Worm (Caenorhabditis elegans) whole organism, L1 larva: ENCODE data around the gene nsph-4.1.
"Not testable (repeated sequence)": the region's sequence is repeated elsewhere in the genome, so short reads cannot be mapped to it uniquely, and the experiment has no call there.

Experiments used
- C16A3.4 ChIP-seq: fragments of 150-350 bp; optimal IDR thresholded peaks from 2 replicates; lab custom pipeline; 2014; ENCODE audit warnings: missing biosample characterization, missing genetic modification characterization
- C34B4.2 ChIP-seq: sonication (generic microtip); optimal IDR thresholded peaks from 2 replicates; lab custom pipeline; 2017; ENCODE audit warnings: mild to moderate bottlenecking, missing genetic modification characterization, missing compliant biosample characterization
- F16B12.6 ChIP-seq: fragments of 150-350 bp; optimal IDR thresholded peaks from 2 replicates; lab custom pipeline; 2014; ENCODE audit warnings: missing biosample characterization, missing genetic modification characterization
- aha-1 ChIP-seq: fragments of 150-350 bp; optimal IDR thresholded peaks from 2 replicates; lab custom pipeline; 2014; ENCODE audit warnings: missing biosample characterization, missing genetic modification characterization
- ama-1 ChIP-seq: fragments of 150-350 bp; optimal IDR thresholded peaks from 2 replicates; lab custom pipeline; 2014
- blmp-1 ChIP-seq: fragments of 150-350 bp; optimal IDR thresholded peaks from 2 replicates; lab custom pipeline; 2014; ENCODE audit warnings: missing biosample characterization, missing genetic modification characterization
- ceh-88 ChIP-seq: fragments of 200-800 bp; sonication (Bioruptor generic); IDR thresholded peaks from 2 replicates; pipeline ENCODE4 v1.3.6; 2022; ENCODE audit warnings: missing genetic modification characterization, missing compliant biosample characterization
- efl-3 ChIP-seq: fragments of 200-800 bp; sonication (Bioruptor generic); optimal IDR thresholded peaks from 2 replicates; lab custom pipeline; 2018; ENCODE audit warnings: mild to moderate bottlenecking, missing genetic modification characterization, missing compliant biosample characterization
- egl-13 ChIP-seq: sonication (generic microtip); optimal IDR thresholded peaks from 2 replicates; lab custom pipeline; 2016; ENCODE audit warnings: missing genotype, missing genetic modification reagents, missing genetic modification characterization, missing compliant biosample characterization
- egl-27 ChIP-seq, 2 experiments: fragments of 150-350 bp in 1 of 2; sonication (generic microtip); optimal IDR thresholded peaks; 3 replicates each; lab custom pipeline; 2017 to 2018; ENCODE audit warnings: missing biosample characterization in 2 of 2, missing genetic modification characterization in 2 of 2, missing genetic modification reagents in 2 of 2
- elt-2 ChIP-seq: sonication (generic microtip); optimal IDR thresholded peaks from 2 replicates; lab custom pipeline; 2016; ENCODE audit warnings: missing genetic modification characterization, mild to moderate bottlenecking, inconsistent platforms, missing compliant biosample characterization, missing genetic modification reagents
- elt-3 ChIP-seq, 6 experiments: fragments of 150-350 bp in 1 of 6; sonication (generic microtip); optimal IDR thresholded peaks; 2 replicates each; lab custom pipeline; 2017 to 2018; ENCODE audit warnings: missing biosample characterization in 6 of 6, missing genetic modification characterization in 6 of 6, inconsistent platforms in 1 of 6
- grh-1 ChIP-seq: fragments of 200-800 bp; sonication (Bioruptor generic); IDR thresholded peaks from 2 replicates; pipeline ENCODE4 v1.3.6; 2022; ENCODE audit warnings: missing genetic modification reagents, missing genetic modification characterization, missing compliant biosample characterization
- hlh-17 ChIP-seq: fragments of 200-800 bp; sonication (Bioruptor generic); optimal IDR thresholded peaks from 2 replicates; lab custom pipeline; 2018; ENCODE audit warnings: missing genetic modification characterization, mild to moderate bottlenecking, missing compliant biosample characterization, moderate library complexity, borderline replicate concordance
- irx-1 ChIP-seq: sonication (generic microtip); optimal IDR thresholded peaks from 2 replicates; lab custom pipeline; 2016; ENCODE audit warnings: missing genetic modification characterization, missing compliant biosample characterization
- jun-1 ChIP-seq: fragments of 150-350 bp; optimal IDR thresholded peaks from 2 replicates; lab custom pipeline; 2014; ENCODE audit warnings: missing biosample characterization, missing genetic modification reagents, missing genetic modification characterization
- lin-13 ChIP-seq: fragments of 150-350 bp; optimal IDR thresholded peaks from 2 replicates; lab custom pipeline; 2014; ENCODE audit warnings: missing biosample characterization, missing genetic modification reagents, missing genetic modification characterization
- lin-14 ChIP-seq: fragments of 200-800 bp; sonication (Bioruptor generic); optimal IDR thresholded peaks from 2 replicates; lab custom pipeline; 2018; ENCODE audit warnings: mild to moderate bottlenecking, missing genetic modification characterization, moderate library complexity, missing compliant biosample characterization
- lsy-2 ChIP-seq, 2 experiments: fragments of 150-350 bp; optimal IDR thresholded peaks; 2 replicates each; lab custom pipeline; 2014; ENCODE audit warnings: missing biosample characterization in 2 of 2, missing genetic modification characterization in 2 of 2
- nhr-11 ChIP-seq: fragments of 150-350 bp; optimal IDR thresholded peaks from 2 replicates; lab custom pipeline; 2014; ENCODE audit warnings: missing biosample characterization, missing genetic modification characterization
- nhr-47 ChIP-seq: sonication (generic microtip); optimal IDR thresholded peaks from 2 replicates; lab custom pipeline; 2016; ENCODE audit warnings: mild to moderate bottlenecking, missing genetic modification characterization, moderate library complexity, missing compliant biosample characterization
- nhr-71 ChIP-seq: sonication (generic microtip); optimal IDR thresholded peaks from 2 replicates; lab custom pipeline; 2016; ENCODE audit warnings: mild to moderate bottlenecking, missing genetic modification characterization, moderate library complexity, missing compliant biosample characterization
- nhr-76 ChIP-seq: sonication (generic microtip); optimal IDR thresholded peaks from 2 replicates; lab custom pipeline; 2017; ENCODE audit warnings: missing biosample characterization, missing genetic modification characterization
- nhr-77 ChIP-seq: fragments of 150-350 bp; optimal IDR thresholded peaks from 2 replicates; lab custom pipeline; 2014; ENCODE audit warnings: missing biosample characterization, missing genetic modification characterization
- pag-3 ChIP-seq: sonication (generic microtip); optimal IDR thresholded peaks from 2 replicates; lab custom pipeline; 2017; ENCODE audit warnings: missing genetic modification characterization, mild to moderate bottlenecking, missing compliant biosample characterization, antibody characterized with exemption, borderline replicate concordance; ENCODE audit not compliant: insufficient read depth
- pax-3 ChIP-seq: fragments of 200-800 bp; sonication (Bioruptor generic); optimal IDR thresholded peaks from 2 replicates; lab custom pipeline; 2018; ENCODE audit warnings: mild to moderate bottlenecking, missing genetic modification characterization, moderate library complexity, missing compliant biosample characterization
- pqm-1 ChIP-seq: sonication (generic microtip); optimal IDR thresholded peaks from 3 replicates; lab custom pipeline; 2017; ENCODE audit warnings: missing biosample characterization, missing genetic modification characterization
- rnt-1 ChIP-seq: sonication (generic microtip); optimal IDR thresholded peaks from 2 replicates; lab custom pipeline; 2016; ENCODE audit warnings: mild to moderate bottlenecking, missing genetic modification characterization, moderate library complexity, missing compliant biosample characterization
- snpc-4 ChIP-seq: fragments of 150-350 bp; optimal IDR thresholded peaks from 2 replicates; lab custom pipeline; 2014; ENCODE audit warnings: missing biosample characterization, missing genetic modification characterization
- swsn-7 ChIP-seq: sonication (generic microtip); optimal IDR thresholded peaks from 2 replicates; lab custom pipeline; 2016; ENCODE audit warnings: missing genetic modification characterization, missing compliant biosample characterization
- unc-130 ChIP-seq: fragments of 150-350 bp; optimal IDR thresholded peaks from 2 replicates; lab custom pipeline; 2017; ENCODE audit warnings: missing biosample characterization, missing genetic modification characterization, inconsistent platforms
- unc-30 ChIP-seq: sonication (generic microtip); optimal IDR thresholded peaks from 2 replicates; lab custom pipeline; 2017; ENCODE audit warnings: missing biosample characterization, missing genetic modification characterization
- unc-86 ChIP-seq: sonication (generic microtip); optimal IDR thresholded peaks from 2 replicates; lab custom pipeline; 2016; ENCODE audit warnings: missing genetic modification characterization, missing compliant biosample characterization
- xbp-1 ChIP-seq: sonication (generic microtip); optimal IDR thresholded peaks from 2 replicates; lab custom pipeline; 2016; ENCODE audit warnings: missing genetic modification characterization, missing compliant biosample characterization
- zip-4 ChIP-seq: fragments of 200-800 bp; sonication (Bioruptor generic); optimal IDR thresholded peaks from 2 replicates; lab custom pipeline; 2018; ENCODE audit warnings: mild to moderate bottlenecking, missing genetic modification characterization, moderate library complexity, missing compliant biosample characterization

nsph-4.1 gene

ce11 chrIV:5215092-5215491 lies 11.6 kb upstream of the nsph-4.1 start, which contains the start of gene Y59E9AL.4:
Y59E9AL.4 (minus strand) TSS chrIV:5215192.
- TF ChIP-seq ama-1: no peak
- no peak for TF ChIP-seq egl-13 (tag; lab: Kevin White, UChicago)
- no peak for TF ChIP-seq ceh-88 (GFP tag; lab: Robert Waterston, UW)
- TF ChIP-seq unc-130: no peak
- TF ChIP-seq unc-86 (tag; lab: Kevin White, UChicago): no peak
- TF ChIP-seq C34B4.2 (tag; lab: Kevin White, UChicago): no peak
- no peak for TF ChIP-seq egl-27 (tag; optimal IDR thresholded peaks at IDR 0.05; lab: Kevin White, UChicago)
- no peak for TF ChIP-seq snpc-4 (tag; lab: Kevin White, UChicago)
- no peak for TF ChIP-seq C16A3.4 (tag; lab: Kevin White, UChicago)
- TF ChIP-seq elt-2 (tag; lab: Kevin White, UChicago): no peak
- no peak for TF ChIP-seq rnt-1 (tag; lab: Kevin White, UChicago)
- TF ChIP-seq, all 84 proteins: peak for 0

DNA sequence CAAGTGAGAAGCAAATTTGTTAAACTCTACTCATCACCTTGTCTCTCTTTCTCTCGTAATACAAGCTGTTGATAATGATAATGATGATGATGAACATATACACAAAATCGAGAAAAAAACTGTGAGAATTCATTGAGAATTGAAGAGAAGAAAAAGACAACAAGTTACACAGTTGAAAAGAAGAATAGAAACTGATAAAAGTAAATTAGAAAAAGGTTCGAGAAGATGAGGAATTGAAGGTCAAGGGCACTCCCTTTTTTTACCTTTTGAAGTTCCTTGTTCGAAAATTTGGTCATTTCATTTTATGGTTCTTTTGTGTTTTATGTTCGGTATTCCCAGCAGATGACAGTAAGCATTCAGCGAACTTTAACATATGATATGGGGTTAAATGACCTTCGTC lies 10.3 kb upstream of the nsph-4.1 start:
- TF ChIP-seq unc-130: no peak
- TF ChIP-seq lin-14: peak; percentile 33
- TF ChIP-seq ama-1: no peak
- TF ChIP-seq jun-1: no peak
- peak; percentile 48 for TF ChIP-seq blmp-1
- TF ChIP-seq aha-1 (tag; lab: Kevin White, UChicago): no peak
- no peak for TF ChIP-seq zip-4 (GFP tag; lab: Kevin White, UChicago)
- no peak for TF ChIP-seq pax-3 (tag; lab: Kevin White, UChicago)
- TF ChIP-seq irx-1: no peak
- TF ChIP-seq nhr-47 (tag; lab: Kevin White, UChicago): no peak
- TF ChIP-seq C16A3.4 (tag; lab: Kevin White, UChicago): no peak
- no peak for TF ChIP-seq rnt-1 (tag; lab: Kevin White, UChicago)
- TF ChIP-seq swsn-7 (tag; lab: Kevin White, UChicago): no peak
- no peak for TF ChIP-seq C34B4.2 (tag; lab: Kevin White, UChicago)
- no peak for TF ChIP-seq pag-3
- peak in 2 of 6 experiments; percentile 17 to 22 for TF ChIP-seq elt-3 (tag; optimal IDR thresholded peaks at IDR 0.05; lab: Kevin White, UChicago)
- no peak for TF ChIP-seq lsy-2 (tag; optimal IDR thresholded peaks at IDR 0.05; lab: Kevin White, UChicago)
- no peak for TF ChIP-seq snpc-4 (tag; lab: Kevin White, UChicago)
- no peak for TF ChIP-seq nhr-71 (tag; lab: Kevin White, UChicago)

DNA sequence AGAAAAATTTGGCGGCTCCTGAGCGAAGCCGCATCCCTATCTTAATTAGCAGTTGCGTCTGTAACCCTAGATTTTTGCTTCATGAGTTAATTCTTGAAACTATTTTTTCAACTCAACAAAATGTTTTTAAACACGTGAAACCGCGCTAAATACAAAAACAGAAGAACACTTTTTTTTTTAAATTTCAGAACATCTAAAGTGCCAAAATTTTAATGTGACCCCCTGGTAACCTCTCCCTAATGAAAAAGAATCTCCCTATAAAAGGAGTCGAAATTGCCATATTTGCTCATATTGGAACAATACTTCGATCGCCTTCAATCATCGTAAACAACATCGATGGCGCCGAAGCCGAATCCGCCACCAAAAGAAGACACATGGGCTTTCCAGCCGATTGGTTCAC lies 8.2 kb upstream of the nsph-4.1 start, which contains the start of gene nsph-4.2:
Gene nsph-4.2 (plus strand): TSS at position 301 of the 400 bp plus-strand sequence.
- not testable (repeated sequence) for TF ChIP-seq pqm-1 (tag; lab: Kevin White, UChicago); xbp-1; F16B12.6 (tag; lab: Kevin White, UChicago)

DNA sequence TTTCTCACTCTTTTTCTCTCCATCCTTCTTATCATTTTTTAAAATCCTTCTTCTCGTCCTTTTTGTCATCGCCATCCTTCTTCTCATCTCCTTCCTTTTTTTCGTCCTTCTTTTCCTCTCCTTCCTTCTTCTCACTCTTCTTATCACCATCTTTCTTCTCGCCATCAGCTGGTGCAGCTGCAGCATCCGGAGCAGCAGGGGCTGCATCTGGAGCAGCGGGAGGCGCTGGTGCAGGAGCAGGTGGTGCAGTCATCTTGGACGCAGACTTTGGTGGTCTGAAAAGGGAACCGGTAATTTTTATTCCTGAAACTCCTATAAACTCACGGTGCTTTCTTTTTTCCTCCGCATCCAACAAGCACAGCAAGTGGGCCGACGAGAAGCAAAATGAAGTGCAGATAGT lies 4.9 kb upstream of the nsph-4.1 start:
- TF ChIP-seq rnt-1 (tag; lab: Kevin White, UChicago) (no peak), nhr-76 (tag; lab: Kevin White, UChicago) (no peak), grh-1 (no peak), unc-30 (tag; lab: Kevin White, UChicago) (no peak), zip-4 (GFP tag; lab: Kevin White, UChicago) (no peak), snpc-4 (tag; lab: Kevin White, UChicago) (no peak), nhr-77 (tag; lab: Kevin White, UChicago) (no peak), lin-13 (GFP tag; lab: Kevin White, UChicago) (no peak), hlh-17 (GFP tag; lab: Kevin White, UChicago) (no peak), nhr-11 (no peak), lin-14 (no peak), lsy-2 (tag; optimal IDR thresholded peaks at IDR 0.05; lab: Kevin White, UChicago) (no peak), efl-3 (no peak)
- TF ChIP-seq, all 84 proteins: peak for 0
